Fruit fly (Drosophila melanogaster): ENCODE measurements around the gene CG3982.

The CG3982 gene

DNA sequence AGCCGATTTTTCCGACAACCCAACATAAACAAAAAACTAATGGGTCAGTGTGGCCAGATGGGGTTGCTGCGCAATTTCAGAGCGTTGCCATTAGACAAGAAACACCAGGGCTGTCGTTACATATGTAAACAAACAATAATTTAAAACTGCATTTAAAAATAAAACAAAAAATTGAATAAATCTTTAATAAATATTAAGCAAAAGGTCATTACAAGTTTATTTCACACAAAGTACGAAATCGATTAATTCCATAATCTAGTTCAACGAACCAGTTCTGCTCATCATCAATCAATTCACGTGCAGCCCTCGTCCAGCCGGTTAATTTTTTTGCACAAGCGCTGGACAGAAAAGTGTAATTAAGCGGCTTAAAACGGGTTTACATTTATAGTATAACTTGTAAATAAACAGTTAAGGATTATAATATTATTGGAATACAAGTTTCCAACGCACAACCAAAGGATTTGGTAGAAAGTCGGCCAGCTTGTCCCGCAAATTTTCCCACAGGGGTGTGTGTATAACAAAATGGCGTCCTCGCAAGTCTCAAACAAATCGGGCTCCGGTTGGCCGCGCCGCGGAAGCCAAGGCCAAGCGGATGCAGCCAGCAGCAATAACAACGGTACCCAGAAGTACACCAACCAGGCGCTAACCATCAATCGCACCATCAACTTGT lies 6.3 kb downstream of the CG3982 start, which contains the start of the genes CG4022 and Cpsf5 (continued):
- TF ChIP-seq tx (GFP tag; optimal IDR thresholded peaks at IDR 0.05) (peak; percentile 40), Adf1 (GFP tag; IDR thresholded peaks at IDR 0.05) (peak; percentile 61; the same call in 1 of the 2 replicates), CG18619 (GFP tag; optimal IDR thresholded peaks at IDR 0.05) (peak; percentile 80), Nf-YA (GFP tag; IDR thresholded peaks at IDR 0.05) (peak; percentile 71), mam (GFP tag; optimal IDR thresholded peaks at IDR 0.05) (peak; percentile 73), Vsx1 (GFP tag; optimal IDR thresholded peaks at IDR 0.05) (no peak), CG3407 (GFP tag; optimal IDR thresholded peaks at IDR 0.05) (peak; percentile 68), onecut (GFP tag; IDR thresholded peaks at IDR 0.05) (peak; percentile 81), CG10366 (GFP tag; IDR thresholded peaks at IDR 0.05) (peak; percentile 86), CG16779 (GFP tag; IDR thresholded peaks at IDR 0.05) (no peak), exex (tag; optimal IDR thresholded peaks at IDR 0.05) (peak; percentile 77), CG11456 (GFP tag; IDR thresholded peaks at IDR 0.05) (peak; percentile 78; the same call in 2 of the 3 replicates), CG18599 (GFP tag; optimal IDR thresholded peaks at IDR 0.05) (peak; percentile 88), CG10147 (GFP tag; optimal IDR thresholded peaks at IDR 0.05) (peak; percentile 71), Scr (GFP tag; IDR thresholded peaks at IDR 0.05; ENCODE audit: partially characterized antibody) (peak; percentile 41; the same call in 1 of the 2 replicates), twi (tag; optimal IDR thresholded peaks at IDR 0.05) (peak; percentile 83), CG14014 (GFP tag; IDR thresholded peaks at IDR 0.05) (peak; percentile 82), ERR (GFP tag; optimal IDR thresholded peaks at IDR 0.05) (no peak), CG15269 (tag; optimal IDR thresholded peaks at IDR 0.05) (peak; percentile 88), CG10959 (GFP tag; IDR thresholded peaks at IDR 0.05) (peak; percentile 70), CG1603 (tag; optimal IDR thresholded peaks at IDR 0.05) (peak; percentile 64), CG7786 (GFP tag; optimal IDR thresholded peaks at IDR 0.05) (peak; percentile 34), luna (GFP tag; optimal IDR thresholded peaks at IDR 0.05) (no peak), Mes4 (GFP tag; optimal IDR thresholded peaks at IDR 0.05) (peak; percentile 32), PHDP (tag; optimal IDR thresholded peaks at IDR 0.05) (peak; percentile 87), phol (tag; optimal IDR thresholded peaks at IDR 0.05) (peak; percentile 94), CG10209 (GFP tag; optimal IDR thresholded peaks at IDR 0.05) (peak; percentile 80), Hand (GFP tag; optimal IDR thresholded peaks at IDR 0.05) (peak; percentile 55), CG14860 (GFP tag; IDR thresholded peaks at IDR 0.05; ENCODE audit: partially characterized antibody) (no peak), Ada2b (GFP tag; IDR thresholded peaks at IDR 0.05) (peak; percentile 78), pum (GFP tag; optimal IDR thresholded peaks at IDR 0.05) (peak; percentile 61), H15 (GFP tag; IDR thresholded peaks at IDR 0.05) (peak; percentile 69; the same call in 2 of the 3 replicates), ara (GFP tag; IDR thresholded peaks at IDR 0.05) (peak; percentile 87), CG11695 (GFP tag; IDR thresholded peaks at IDR 0.05) (peak; percentile 73), gce (GFP tag; IDR thresholded peaks at IDR 0.05) (peak; percentile 80; the same call in 1 of the 3 replicates), vnd (GFP tag; IDR thresholded peaks at IDR 0.05; ENCODE audit: partially characterized antibody) (no peak), org-1 (GFP tag; optimal IDR thresholded peaks at IDR 0.05) (peak; percentile 45), Stat92E (GFP tag; optimal IDR thresholded peaks at IDR 0.05) (peak in 1 of 3 experiments; percentile 73), gro (GFP tag; optimal IDR thresholded peaks at IDR 0.05) (peak; percentile 23), CG6175 (GFP tag; IDR thresholded peaks at IDR 0.05) (peak; percentile 19; the same call in 1 of the 3 replicates), CG31365 (tag; optimal IDR thresholded peaks at IDR 0.05) (peak; percentile 13), CG31388 (GFP tag; optimal IDR thresholded peaks at IDR 0.05) (peak; percentile 46), ems (GFP tag; optimal IDR thresholded peaks at IDR 0.05) (peak; percentile 70), gfzf (GFP tag; optimal IDR thresholded peaks at IDR 0.05) (peak; percentile 71), Ptx1 (GFP tag; IDR thresholded peaks at IDR 0.05) (peak; percentile 84), CG13424 (tag; optimal IDR thresholded peaks at IDR 0.05) (peak; percentile 92), CG6813 (GFP tag; optimal IDR thresholded peaks at IDR 0.05) (no peak), CG10543 (GFP tag; optimal IDR thresholded peaks at IDR 0.05) (peak; percentile 92), Max (GFP tag; optimal IDR thresholded peaks at IDR 0.05) (peak; percentile 86)

Measured in whole organism, embryonic.